Fruit fly (Drosophila melanogaster): ENCODE results near the gene CG31698.
A peak's percentile ranks its signal among the peaks of the same experiment; 100 is the strongest.

Gene CG31698

DNA sequence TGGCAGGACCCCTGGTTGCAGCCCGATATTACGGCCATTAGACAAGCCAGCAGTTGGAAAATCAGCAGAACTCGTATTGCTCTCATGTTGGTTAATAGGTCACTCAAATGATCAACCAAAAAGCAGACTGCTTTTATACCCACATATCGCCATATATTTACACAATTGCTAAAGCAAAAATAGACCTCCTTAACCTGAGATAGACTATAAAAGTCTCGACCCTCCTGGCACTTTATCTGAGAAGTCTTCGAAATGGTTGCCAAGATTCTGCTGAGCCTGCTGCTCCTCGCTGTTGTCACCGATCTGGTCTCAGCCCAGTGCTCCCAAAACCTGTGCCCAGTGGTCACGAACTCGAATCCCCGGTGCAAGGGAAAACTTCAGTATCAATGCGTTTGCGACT lies at the start of gene CG31698, which contains the start of gene CG15404:
CG31698 (minus strand) TSS at position 101 of the 400 bp plus-strand sequence.
CG15404 (plus strand) TSS at position 233 of the 400 bp plus-strand sequence.
- no peak for TF ChIP-seq foxo (GFP tag; optimal IDR thresholded peaks at IDR 0.05)
- TF ChIP-seq fru (GFP tag; optimal IDR thresholded peaks at IDR 0.05): no peak
- no peak for TF ChIP-seq dmrt93B (GFP tag; optimal IDR thresholded peaks at IDR 0.05)
- no peak for TF ChIP-seq sv (GFP tag; optimal IDR thresholded peaks at IDR 0.05)
- no peak for TF ChIP-seq Hr78 (GFP tag; optimal IDR thresholded peaks at IDR 0.05)
- no peak for TF ChIP-seq OdsH (GFP tag; optimal IDR thresholded peaks at IDR 0.05)
- no peak for TF ChIP-seq brk (GFP tag; optimal IDR thresholded peaks at IDR 0.05)

DNA sequence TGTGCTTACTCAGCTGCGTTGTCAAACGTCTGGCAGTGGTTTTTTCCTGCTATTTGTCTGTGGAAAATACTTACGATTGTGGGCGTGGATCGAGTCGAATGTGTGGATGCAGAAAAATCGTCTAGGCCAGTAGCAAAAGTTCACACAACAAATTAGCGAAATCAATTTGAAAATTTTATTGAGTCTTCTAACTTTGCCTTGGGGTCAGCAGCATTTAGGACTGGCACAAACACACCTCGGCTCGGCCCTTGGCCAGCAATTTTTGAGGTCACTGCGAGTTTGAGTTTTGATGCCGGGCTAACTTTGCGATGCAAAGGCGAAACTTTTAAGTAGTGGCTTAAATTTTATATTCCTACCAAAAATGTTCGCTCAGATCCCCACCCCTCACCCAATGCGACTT lies 26.8 kb upstream of the CG31698 start, which contains the start of gene CG34393:
CG34393 (minus strand) TSS at position 101 of the 400 bp plus-strand sequence.
- TF ChIP-seq psq (GFP tag; optimal IDR thresholded peaks at IDR 0.05) (no peak), HLH106 (tag; optimal IDR thresholded peaks at IDR 0.05) (no peak), Mio (GFP tag; optimal IDR thresholded peaks at IDR 0.05) (no peak), jim (GFP tag; optimal IDR thresholded peaks at IDR 0.05) (no peak), tai (GFP tag; optimal IDR thresholded peaks at IDR 0.05) (no peak), Rel (GFP tag; optimal IDR thresholded peaks at IDR 0.05) (no peak), Rel (tag; optimal IDR thresholded peaks at IDR 0.05) (no peak), CG32264 (GFP tag; optimal IDR thresholded peaks at IDR 0.05) (no peak), CrebA (GFP tag; optimal IDR thresholded peaks at IDR 0.05; ENCODE audit: borderline replicate concordance) (no peak), sv (GFP tag; optimal IDR thresholded peaks at IDR 0.05) (no peak), Abd-B (GFP tag; optimal IDR thresholded peaks at IDR 0.05) (no peak), ey (GFP tag; optimal IDR thresholded peaks at IDR 0.05) (no peak), Dif (GFP tag; optimal IDR thresholded peaks at IDR 0.05; ENCODE audit: partially characterized antibody) (no peak), brk (GFP tag; optimal IDR thresholded peaks at IDR 0.05) (no peak), Dfd (GFP tag; optimal IDR thresholded peaks at IDR 0.05) (no peak), foxo (GFP tag; optimal IDR thresholded peaks at IDR 0.05) (no peak), rgr (GFP tag; optimal IDR thresholded peaks at IDR 0.05) (no peak), lola (GFP tag; optimal IDR thresholded peaks at IDR 0.05) (no peak), OdsH (GFP tag; optimal IDR thresholded peaks at IDR 0.05) (no peak), woc (GFP tag; optimal IDR thresholded peaks at IDR 0.05) (no peak)

- no peak for TF ChIP-seq rgr (GFP tag; optimal IDR thresholded peaks at IDR 0.05)
These were observed 25.9 kb upstream of the CG31698 start for dm6 chr2L:3199556-3199955.

DNA sequence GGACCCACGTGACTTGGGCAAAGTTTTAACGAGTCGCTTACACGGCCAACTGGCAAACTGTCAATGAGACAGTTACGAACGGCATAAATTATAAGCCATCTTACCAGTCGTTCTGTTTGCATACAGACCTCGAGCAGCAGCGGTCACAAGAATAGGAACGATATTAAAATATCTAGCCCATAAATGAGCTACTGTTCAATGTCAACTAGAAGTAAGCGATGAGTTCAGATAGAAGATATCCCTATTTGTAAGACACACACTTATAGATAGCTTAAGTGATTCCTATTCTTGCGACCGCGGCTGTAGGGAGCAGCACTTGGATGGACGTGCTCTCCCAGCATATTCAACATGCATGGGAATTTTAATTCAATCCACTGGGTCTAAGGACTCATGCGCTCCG lies 15.2 kb upstream of the CG31698 start:
- no peak for TF ChIP-seq psq (GFP tag; optimal IDR thresholded peaks at IDR 0.05)
- TF ChIP-seq foxo (GFP tag; optimal IDR thresholded peaks at IDR 0.05): peak in 1 of 2 experiments; percentile 14
- peak; percentile 1 for TF ChIP-seq rgr (GFP tag; optimal IDR thresholded peaks at IDR 0.05)

DNA sequence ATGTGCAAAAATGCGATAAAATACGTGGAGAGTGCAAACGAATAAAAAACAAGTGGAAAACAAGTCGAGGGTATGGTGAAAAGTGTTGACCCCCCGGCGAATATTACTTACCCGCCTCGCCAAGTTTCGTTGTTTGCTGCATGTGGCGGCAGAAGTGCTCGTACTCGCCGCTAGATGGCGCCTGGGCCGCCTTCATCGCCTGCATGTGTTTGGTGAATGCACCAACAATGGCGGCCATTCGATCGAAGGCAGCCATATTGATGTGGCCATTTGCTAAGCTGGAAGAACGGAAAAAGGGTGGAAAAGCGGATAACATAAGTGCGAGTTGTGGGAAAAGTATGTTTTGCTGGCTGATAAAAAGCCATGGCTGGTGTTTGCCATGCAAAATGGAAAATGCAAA lies 9.6 kb upstream of the CG31698 start:
- no peak for TF ChIP-seq sv (GFP tag; optimal IDR thresholded peaks at IDR 0.05)
- no peak for TF ChIP-seq N (GFP tag; optimal IDR thresholded peaks at IDR 0.05)
- TF ChIP-seq woc (GFP tag; optimal IDR thresholded peaks at IDR 0.05): no peak
- TF ChIP-seq brk (GFP tag; optimal IDR thresholded peaks at IDR 0.05): no peak
- TF ChIP-seq dmrt93B (GFP tag; optimal IDR thresholded peaks at IDR 0.05): no peak
- TF ChIP-seq dl (GFP tag; optimal IDR thresholded peaks at IDR 0.05; ENCODE audit: insufficient read depth in 1 of 2, partially characterized antibody in 2 of 2): no peak
- TF ChIP-seq GATAd (GFP tag; optimal IDR thresholded peaks at IDR 0.05): no peak
- TF ChIP-seq lola (GFP tag; optimal IDR thresholded peaks at IDR 0.05): no peak
- TF ChIP-seq HLH106 (tag; optimal IDR thresholded peaks at IDR 0.05): no peak
- no peak for TF ChIP-seq tai (GFP tag; optimal IDR thresholded peaks at IDR 0.05)
- no peak for TF ChIP-seq Mio (GFP tag; optimal IDR thresholded peaks at IDR 0.05)

DNA sequence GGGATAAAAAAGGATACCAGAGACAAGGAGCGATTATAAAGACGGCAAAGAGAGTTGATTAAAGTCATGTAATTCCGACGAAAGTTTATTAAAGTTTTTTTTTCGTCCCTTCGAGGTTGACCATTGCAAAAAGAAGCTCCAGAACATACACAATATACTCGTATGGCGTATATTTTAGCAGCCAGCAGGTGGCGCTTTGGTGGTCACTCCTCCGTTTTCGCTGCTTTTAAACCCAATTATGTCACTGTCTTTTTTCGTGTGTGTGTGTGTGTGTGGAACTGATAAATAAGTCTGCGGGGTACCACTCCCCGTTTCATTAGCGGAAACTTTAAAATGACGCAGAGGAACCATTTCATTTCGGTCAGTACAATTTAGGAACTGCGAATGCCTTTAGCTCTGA lies 6.0 kb upstream of the CG31698 start:
- no peak for TF ChIP-seq usp (GFP tag; optimal IDR thresholded peaks at IDR 0.05)
- TF ChIP-seq sv (GFP tag; optimal IDR thresholded peaks at IDR 0.05): no peak
- no peak for TF ChIP-seq brk (GFP tag; optimal IDR thresholded peaks at IDR 0.05)
- TF ChIP-seq CrebA (GFP tag; optimal IDR thresholded peaks at IDR 0.05; ENCODE audit: borderline replicate concordance): no peak
- TF ChIP-seq HLH106 (tag; optimal IDR thresholded peaks at IDR 0.05): no peak
- no peak for TF ChIP-seq tai (GFP tag; optimal IDR thresholded peaks at IDR 0.05)
- no peak for TF ChIP-seq Sp1 (GFP tag; optimal IDR thresholded peaks at IDR 0.05)
- TF ChIP-seq dmrt93B (GFP tag; optimal IDR thresholded peaks at IDR 0.05): no peak
- no peak for TF ChIP-seq Dfd (GFP tag; optimal IDR thresholded peaks at IDR 0.05)

Measured in whole organism, wandering third instar larva.